Fruit fly (Drosophila melanogaster) whole organism, embryonic: ENCODE results near the gene Spt7.

Experiments
- Bdp1 ChIP-seq: fragments of 200-800 bp; sonication (Bioruptor generic); optimal IDR thresholded peaks from 3 replicates; lab custom pipeline; 2016; ENCODE audit warnings: missing biosample characterization, missing genetic modification characterization
- Bteb2 ChIP-seq: fragments of 200-800 bp; sonication (Bioruptor generic); optimal IDR thresholded peaks from 2 replicates; lab custom pipeline; 2016; ENCODE audit warnings: missing biosample characterization, missing genetic modification characterization
- CG10209 ChIP-seq: fragments of 200-800 bp; sonication (Bioruptor generic); optimal IDR thresholded peaks from 3 replicates; lab custom pipeline; 2017; ENCODE audit warnings: missing biosample characterization, mild to moderate bottlenecking, missing genetic modification characterization, missing genetic modification reagents
- CG1024 ChIP-seq: fragments of 200-800 bp; sonication (Bioruptor generic); IDR thresholded peaks from 2 replicates; pipeline ENCODE4 v1.3.6; 2022; ENCODE audit warnings: missing biosample characterization, missing genetic modification characterization
- CG11723 ChIP-seq: fragments of 200-800 bp; sonication (Bioruptor generic); optimal IDR thresholded peaks from 2 replicates; lab custom pipeline; 2017; ENCODE audit warnings: missing biosample characterization, mild to moderate bottlenecking, missing genetic modification characterization
- CG12391 ChIP-seq: fragments of 200-800 bp; sonication (Bioruptor generic); optimal IDR thresholded peaks from 3 replicates; lab custom pipeline; 2018; ENCODE audit warnings: missing biosample characterization, mild to moderate bottlenecking, missing genetic modification characterization, moderate library complexity
- CG1647 ChIP-seq: fragments of 200-800 bp; sonication (Bioruptor generic); optimal IDR thresholded peaks from 3 replicates; lab custom pipeline; 2016; ENCODE audit warnings: missing biosample characterization, missing genetic modification characterization
- CG17612 ChIP-seq: fragments of 200-800 bp; sonication (Bioruptor generic); IDR thresholded peaks from 2 replicates; pipeline ENCODE4 v1.3.6; 2022; ENCODE audit warnings: missing biosample characterization, missing genetic modification characterization
- CG2678 ChIP-seq: fragments of 200-800 bp; sonication (Bioruptor generic); optimal IDR thresholded peaks from 3 replicates; lab custom pipeline; 2019; ENCODE audit warnings: missing biosample characterization, mild to moderate bottlenecking, missing genetic modification characterization, moderate library complexity
- CG3281 ChIP-seq: fragments of 200-800 bp; sonication (Bioruptor generic); optimal IDR thresholded peaks from 3 replicates; lab custom pipeline; 2017; ENCODE audit warnings: missing biosample characterization, mild to moderate bottlenecking, missing genetic modification characterization
- CG33213 ChIP-seq: fragments of 200-800 bp; sonication (Bioruptor generic); optimal IDR thresholded peaks from 3 replicates; lab custom pipeline; 2016; ENCODE audit warnings: missing biosample characterization, missing genetic modification characterization
- CG3995 ChIP-seq: fragments of 200-800 bp; sonication (Bioruptor generic); optimal IDR thresholded peaks from 3 replicates; lab custom pipeline; 2016; ENCODE audit warnings: missing biosample characterization, missing genetic modification characterization
- CG9817 ChIP-seq: fragments of 200-800 bp; sonication (Bioruptor generic); optimal IDR thresholded peaks from 2 replicates; lab custom pipeline; 2018; ENCODE audit warnings: missing biosample characterization, mild to moderate bottlenecking, missing genetic modification characterization, moderate library complexity
- CG9932 ChIP-seq: fragments of 200-800 bp; sonication (Bioruptor generic); IDR thresholded peaks from 2 replicates; pipeline ENCODE4 v1.3.6; 2022; ENCODE audit warnings: missing biosample characterization, missing genetic modification characterization
- CrebB ChIP-seq: fragments of 200-800 bp; sonication (Bioruptor generic); optimal IDR thresholded peaks from 3 replicates; lab custom pipeline; 2018; ENCODE audit warnings: missing biosample characterization, mild to moderate bottlenecking, missing genetic modification characterization
- D19A ChIP-seq: fragments of 200-800 bp; optimal IDR thresholded peaks from 3 replicates; lab custom pipeline; 2019; ENCODE audit warnings: missing biosample characterization, mild to moderate bottlenecking, missing genetic modification characterization, moderate library complexity
- Dll ChIP-seq: fragments of 200-800 bp; sonication (Bioruptor generic); IDR thresholded peaks from 4 replicates; pipeline ENCODE4 v1.3.6; 2022; ENCODE audit warnings: missing biosample characterization, missing genetic modification characterization; ENCODE audit not compliant: partially characterized antibody
- Fer2 ChIP-seq: fragments of 200-800 bp; sonication (Bioruptor generic); optimal IDR thresholded peaks from 2 replicates; lab custom pipeline; 2018; ENCODE audit warnings: missing biosample characterization, mild to moderate bottlenecking, missing genetic modification characterization, moderate library complexity
- HLHmδ ChIP-seq: fragments of 200-800 bp; sonication (Bioruptor generic); optimal IDR thresholded peaks from 2 replicates; lab custom pipeline; 2018; ENCODE audit warnings: missing biosample characterization, mild to moderate bottlenecking, missing genetic modification characterization, moderate library complexity
- MTF-1 ChIP-seq: fragments of 200-800 bp; sonication (Bioruptor generic); optimal IDR thresholded peaks from 2 replicates; lab custom pipeline; 2018; ENCODE audit warnings: missing biosample characterization, mild to moderate bottlenecking, missing genetic modification characterization, borderline replicate concordance
- Optix ChIP-seq: fragments of 200-800 bp; sonication (Bioruptor generic); IDR thresholded peaks from 3 replicates; pipeline ENCODE4 v1.3.6; 2022; ENCODE audit warnings: missing biosample characterization, missing genetic modification characterization
- Poxn ChIP-seq: fragments of 200-800 bp; sonication (Bioruptor generic); IDR thresholded peaks from 2 replicates; pipeline ENCODE4 v1.3.6; 2022; ENCODE audit warnings: missing biosample characterization, missing genetic modification characterization
- Sox102F ChIP-seq: fragments of 200-800 bp; sonication (Bioruptor generic); optimal IDR thresholded peaks from 2 replicates; lab custom pipeline; 2018; ENCODE audit warnings: missing biosample characterization, mild to moderate bottlenecking, missing genetic modification characterization, moderate library complexity
- Sry-β ChIP-seq: fragments of 200-800 bp; sonication (Bioruptor generic); optimal IDR thresholded peaks from 2 replicates; lab custom pipeline; 2018; ENCODE audit warnings: missing biosample characterization, mild to moderate bottlenecking, missing genetic modification characterization, moderate library complexity
- TFAM ChIP-seq: fragments of 200-800 bp; sonication (Bioruptor generic); optimal IDR thresholded peaks from 2 replicates; lab custom pipeline; 2017; ENCODE audit warnings: missing biosample characterization, missing genetic modification characterization, inconsistent platforms
- Tbp ChIP-seq: fragments of >200 bp; optimal IDR thresholded peaks from 2 replicates; lab custom pipeline; 2018; ENCODE audit warnings: missing biosample characterization, missing genetic modification characterization
- amos ChIP-seq: fragments of 200-800 bp; sonication (Bioruptor generic); IDR thresholded peaks from 2 replicates; pipeline ENCODE4 v1.3.6; 2022; ENCODE audit warnings: missing biosample characterization, missing genetic modification characterization; ENCODE audit not compliant: partially characterized antibody
- ara ChIP-seq: fragments of 200-800 bp; sonication (Bioruptor generic); IDR thresholded peaks from 2 replicates; pipeline ENCODE4 v1.3.6; 2022; ENCODE audit warnings: missing biosample characterization, missing genetic modification characterization
- az2 ChIP-seq: fragments of 200-800 bp; sonication (Bioruptor generic); optimal IDR thresholded peaks from 3 replicates; lab custom pipeline; 2016; ENCODE audit warnings: missing biosample characterization, missing genetic modification characterization
- bowl ChIP-seq: fragments of 200-800 bp; sonication (Bioruptor generic); IDR thresholded peaks from 2 replicates; pipeline ENCODE4 v1.3.6; 2022; ENCODE audit warnings: missing biosample characterization, missing genetic modification characterization
- cato ChIP-seq: fragments of 200-800 bp; sonication (Bioruptor generic); optimal IDR thresholded peaks from 2 replicates; lab custom pipeline; 2016; ENCODE audit warnings: missing biosample characterization, missing genetic modification characterization, borderline replicate concordance
- chinmo ChIP-seq: fragments of 200-800 bp; sonication (Bioruptor generic); IDR thresholded peaks from 4 replicates; pipeline ENCODE4 v1.3.6; 2022; ENCODE audit warnings: missing biosample characterization, missing genetic modification characterization; ENCODE audit not compliant: partially characterized antibody
- croc ChIP-seq: fragments of 200-800 bp; sonication (Bioruptor generic); conservative IDR thresholded peaks from 3 replicates; pipeline ENCODE4 v1.3.6; 2022; ENCODE audit warnings: missing biosample characterization, missing genetic modification characterization
- dan ChIP-seq: fragments of 200-800 bp; sonication (Bioruptor generic); IDR thresholded peaks from 2 replicates; pipeline ENCODE4 v1.3.6; 2022; ENCODE audit warnings: missing biosample characterization, missing genetic modification characterization
- dmrt11E ChIP-seq: fragments of 200-800 bp; sonication (Bioruptor generic); optimal IDR thresholded peaks from 3 replicates; lab custom pipeline; 2018; ENCODE audit warnings: missing biosample characterization, mild to moderate bottlenecking, missing genetic modification characterization, moderate library complexity
- eyg ChIP-seq: fragments of 200-800 bp; sonication (Bioruptor generic); optimal IDR thresholded peaks from 3 replicates; lab custom pipeline; 2016; ENCODE audit warnings: missing biosample characterization, missing genetic modification characterization
- fd3F ChIP-seq: fragments of 200-800 bp; sonication (Bioruptor generic); optimal IDR thresholded peaks from 2 replicates; lab custom pipeline; 2018; ENCODE audit warnings: missing biosample characterization, mild to moderate bottlenecking, missing genetic modification characterization, moderate library complexity
- gcm ChIP-seq: fragments of 200-800 bp; sonication (Bioruptor generic); optimal IDR thresholded peaks from 2 replicates; lab custom pipeline; 2019; ENCODE audit warnings: missing biosample characterization, mild to moderate bottlenecking, missing genetic modification characterization, moderate library complexity
- her ChIP-seq: fragments of 200-800 bp; sonication (Bioruptor generic); optimal IDR thresholded peaks from 2 replicates; lab custom pipeline; 2016; ENCODE audit warnings: missing biosample characterization, missing genetic modification characterization
- ind ChIP-seq: fragments of 200-800 bp; sonication (Bioruptor generic); optimal IDR thresholded peaks from 3 replicates; lab custom pipeline; 2016; ENCODE audit warnings: missing biosample characterization, missing genetic modification characterization
- maf-S ChIP-seq: fragments of 200-800 bp; sonication (Bioruptor generic); optimal IDR thresholded peaks from 2 replicates; lab custom pipeline; 2016; ENCODE audit warnings: missing biosample characterization, missing genetic modification characterization
- nau ChIP-seq: fragments of 200-800 bp; sonication (Bioruptor generic); optimal IDR thresholded peaks from 3 replicates; lab custom pipeline; 2017; ENCODE audit warnings: missing biosample characterization, mild to moderate bottlenecking, missing genetic modification characterization, missing genetic modification reagents
- nom ChIP-seq: fragments of 200-800 bp; sonication (Bioruptor generic); optimal IDR thresholded peaks from 2 replicates; lab custom pipeline; 2017; ENCODE audit warnings: missing biosample characterization, missing genetic modification characterization, mild to moderate bottlenecking, moderate library complexity, missing genetic modification reagents
- org-1 ChIP-seq: fragments of 200-800 bp; sonication (Bioruptor generic); optimal IDR thresholded peaks from 2 replicates; lab custom pipeline; 2017; ENCODE audit warnings: missing biosample characterization, missing genetic modification characterization
- pan ChIP-seq, 4 experiments: fragments of >200 bp in 3 of 4; fragments of 200-800 bp in 1 of 4; sonication (Bioruptor generic) in 1 of 4; optimal IDR thresholded peaks in 3 of 4; IDR thresholded peaks in 1 of 4; 2 replicates each; pipeline versions ENCODE4 v1.3.6 to Lab custom; 2017 to 2022; ENCODE audit warnings: missing biosample characterization in 2 of 4, missing genetic modification characterization in 2 of 4, mixed read lengths in 1 of 4
- pfk ChIP-seq: fragments of 200-800 bp; sonication (Bioruptor generic); optimal IDR thresholded peaks from 2 replicates; lab custom pipeline; 2018; ENCODE audit warnings: missing biosample characterization, mild to moderate bottlenecking, missing genetic modification characterization, moderate library complexity
- sima ChIP-seq: fragments of 200-800 bp; sonication (Bioruptor generic); optimal IDR thresholded peaks from 2 replicates; lab custom pipeline; 2016; ENCODE audit warnings: missing biosample characterization, missing genetic modification characterization
- trh ChIP-seq: fragments of 200-800 bp; sonication (Bioruptor generic); optimal IDR thresholded peaks from 2 replicates; lab custom pipeline; 2016; ENCODE audit warnings: missing biosample characterization, missing genetic modification characterization
- usp ChIP-seq: fragments of >200 bp; optimal IDR thresholded peaks from 2 replicates; lab custom pipeline; 2017; ENCODE audit warnings: missing biosample characterization, missing genetic modification characterization
- wor ChIP-seq: fragments of 200-800 bp; sonication (Bioruptor generic); IDR thresholded peaks from 2 replicates; pipeline ENCODE4 v1.3.6; 2022; ENCODE audit warnings: missing biosample characterization, missing genetic modification characterization
- zfh2 ChIP-seq: fragments of 200-800 bp; sonication (Bioruptor generic); optimal IDR thresholded peaks from 2 replicates; lab custom pipeline; 2016; ENCODE audit warnings: missing biosample characterization, missing genetic modification characterization

Spt7 gene

DNA sequence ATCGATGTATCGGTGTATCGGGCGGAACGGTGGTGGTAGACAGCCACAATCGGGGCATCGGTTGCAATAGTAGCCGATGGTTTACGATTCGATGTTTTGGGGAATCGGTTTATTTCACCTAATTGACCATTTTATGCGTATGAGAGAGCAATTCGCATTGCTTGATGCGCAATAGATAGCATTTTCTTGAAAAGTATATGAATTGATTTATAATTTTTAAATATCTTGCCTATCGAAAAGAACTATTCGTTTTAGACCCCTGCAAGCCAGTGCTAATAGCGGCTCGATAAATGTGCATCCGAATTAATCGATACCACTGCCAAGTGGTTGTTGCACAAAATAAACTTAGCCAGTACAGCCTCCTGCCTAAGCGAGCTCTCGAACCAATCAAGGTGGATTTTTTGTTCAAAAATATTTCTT is 37.0 kb downstream of the Spt7 start, which contains the start of gene mnb (continued):
- peak; percentile 19 for TF ChIP-seq CG2678 (tag; lab: Kevin White, UChicago)
- TF ChIP-seq nom: no peak
- TF ChIP-seq gcm: no peak
- TF ChIP-seq CG9817 (tag; lab: Kevin White, UChicago): no peak
- TF ChIP-seq eyg (GFP tag; lab: Kevin White, UChicago): no peak
- TF ChIP-seq CG1647: peak; percentile 9
- peak; percentile 6 for TF ChIP-seq CG12391 (tag; lab: Kevin White, UChicago)
- no peak for TF ChIP-seq org-1 (GFP tag; lab: Kevin White, UChicago)
- TF ChIP-seq CG1024 (GFP tag; lab: Robert Waterston, UW): no peak
- TF ChIP-seq CrebB: no peak
- peak; percentile 21 for TF ChIP-seq ind (GFP tag; lab: Kevin White, UChicago)
- TF ChIP-seq MTF-1 (GFP tag; lab: Kevin White, UChicago): no peak
- TF ChIP-seq chinmo (GFP tag; lab: Robert Waterston, UW): peak; percentile 94; the same call in 3 of the 4 replicates
- no peak for TF ChIP-seq her
- no peak for TF ChIP-seq wor (GFP tag; lab: Robert Waterston, UW)
- TF ChIP-seq zfh2 (GFP tag; lab: Kevin White, UChicago): no peak
- TF ChIP-seq az2: no peak
- no peak for TF ChIP-seq D19A (tag; lab: Kevin White, UChicago)
- no peak for TF ChIP-seq dan (GFP tag; lab: Robert Waterston, UW)
- TF ChIP-seq CG17612 (GFP tag; lab: Robert Waterston, UW): no peak
- no peak for TF ChIP-seq bowl (GFP tag; lab: Robert Waterston, UW)
- TF ChIP-seq Tbp (GFP tag; lab: Kevin White, UChicago): no peak
- no peak for TF ChIP-seq CG3995 (GFP tag; lab: Kevin White, UChicago)
- TF ChIP-seq CG33213 (GFP tag; lab: Kevin White, UChicago): no peak
- TF ChIP-seq CG10209: no peak
- TF ChIP-seq CG3281 (GFP tag; lab: Kevin White, UChicago): no peak
- TF ChIP-seq amos: peak; percentile 98
- TF ChIP-seq cato (GFP tag; lab: Kevin White, UChicago): no peak
- no peak for TF ChIP-seq Sox102F (GFP tag; lab: Kevin White, UChicago)
- no peak for TF ChIP-seq pfk (GFP tag; lab: Kevin White, UChicago)
- no peak for TF ChIP-seq pan (optimal IDR thresholded peaks at IDR 0.05; lab: Kevin White, UChicago)
- TF ChIP-seq pan (GFP tag; optimal IDR thresholded peaks at IDR 0.05 in 1 of 2, IDR thresholded peaks at IDR 0.05 in 1 of 2): no peak
- TF ChIP-seq Optix (GFP tag; lab: Robert Waterston, UW): no peak
- no peak for TF ChIP-seq dmrt11E (tag; lab: Kevin White, UChicago)
- no peak for TF ChIP-seq sima
- TF ChIP-seq Bdp1 (GFP tag; lab: Kevin White, UChicago): peak; percentile 22
- TF ChIP-seq CG9932: peak; percentile 72
- no peak for TF ChIP-seq Fer2 (tag; lab: Kevin White, UChicago)
- no peak for TF ChIP-seq usp (GFP tag; lab: Kevin White, UChicago)
- no peak for TF ChIP-seq Bteb2 (GFP tag; lab: Kevin White, UChicago)
- TF ChIP-seq croc (GFP tag; lab: Robert Waterston, UW): no peak
- TF ChIP-seq HLHmδ (GFP tag; lab: Kevin White, UChicago): no peak
- no peak for TF ChIP-seq trh (GFP tag; lab: Kevin White, UChicago)
- no peak for TF ChIP-seq TFAM
- TF ChIP-seq CG11723 (GFP tag; lab: Kevin White, UChicago): no peak
- TF ChIP-seq Dll (GFP tag; lab: Robert Waterston, UW): peak; percentile 99
- no peak for TF ChIP-seq Poxn (GFP tag; lab: Robert Waterston, UW)
- no peak for TF ChIP-seq nau
- TF ChIP-seq Sry-β (GFP tag; lab: Kevin White, UChicago): no peak
- no peak for TF ChIP-seq maf-S
- no peak for TF ChIP-seq ara
- no peak for TF ChIP-seq fd3F (GFP tag; lab: Kevin White, UChicago)
